Worm (Caenorhabditis elegans) whole organism, L1 larva: ENCODE results near the gene C54C6.5.

ENCODE experiments used
- C04F5.9 ChIP-seq: sonication (generic microtip); optimal IDR thresholded peaks from 2 replicates; lab custom pipeline; 2016; ENCODE audit warnings: missing genetic modification characterization, missing compliant biosample characterization
- C16A3.4 ChIP-seq: fragments of 150-350 bp; optimal IDR thresholded peaks from 2 replicates; lab custom pipeline; 2014; ENCODE audit warnings: missing biosample characterization, missing genetic modification characterization
- aly-2 ChIP-seq: fragments of 150-350 bp; optimal IDR thresholded peaks from 2 replicates; lab custom pipeline; 2014; ENCODE audit warnings: missing biosample characterization, missing genetic modification characterization
- ceh-63 ChIP-seq: fragments of 200-800 bp; sonication (Bioruptor generic); optimal IDR thresholded peaks from 2 replicates; lab custom pipeline; 2018; ENCODE audit warnings: mild to moderate bottlenecking, missing genetic modification characterization, missing compliant biosample characterization
- ceh-8 ChIP-seq: fragments of 200-800 bp; sonication (Bioruptor generic); optimal IDR thresholded peaks from 2 replicates; lab custom pipeline; 2018; ENCODE audit warnings: mild to moderate bottlenecking, missing genetic modification characterization, moderate library complexity, missing compliant biosample characterization
- ceh-82 ChIP-seq, 3 experiments: fragments of 150-350 bp in 1 of 3; sonication (generic microtip) in 2 of 3; optimal IDR thresholded peaks; 2 replicates each; lab custom pipeline; 2014 to 2017; ENCODE audit warnings: missing biosample characterization in 3 of 3, missing genetic modification characterization in 3 of 3
- dsc-1 ChIP-seq: sonication (generic microtip); optimal IDR thresholded peaks from 2 replicates; lab custom pipeline; 2016; ENCODE audit warnings: mild to moderate bottlenecking, missing genetic modification characterization, missing compliant biosample characterization
- efl-1 ChIP-seq, 4 experiments: fragments of 150-350 bp; optimal IDR thresholded peaks in 3 of 4; peaks in 1 of 4; 1 replicate in 1 of 4; 2 replicates in 3 of 4; lab custom pipeline; 2014; ENCODE audit warnings: missing biosample characterization in 2 of 4, missing genetic modification characterization in 2 of 4, missing genetic modification reagents in 2 of 4
- egl-13 ChIP-seq: sonication (generic microtip); optimal IDR thresholded peaks from 2 replicates; lab custom pipeline; 2016; ENCODE audit warnings: missing genotype, missing genetic modification reagents, missing genetic modification characterization, missing compliant biosample characterization
- fkh-8 ChIP-seq: sonication (generic microtip); optimal IDR thresholded peaks from 2 replicates; lab custom pipeline; 2016; ENCODE audit warnings: mild to moderate bottlenecking, missing genetic modification characterization, missing compliant biosample characterization
- hlh-17 ChIP-seq: fragments of 200-800 bp; sonication (Bioruptor generic); optimal IDR thresholded peaks from 2 replicates; lab custom pipeline; 2018; ENCODE audit warnings: missing genetic modification characterization, mild to moderate bottlenecking, missing compliant biosample characterization, moderate library complexity, borderline replicate concordance
- hpl-2 ChIP-seq: fragments of 150-350 bp; optimal IDR thresholded peaks from 2 replicates; lab custom pipeline; 2014; ENCODE audit warnings: missing biosample characterization, missing genetic modification reagents, missing genetic modification characterization
- lin-14 ChIP-seq: fragments of 200-800 bp; sonication (Bioruptor generic); optimal IDR thresholded peaks from 2 replicates; lab custom pipeline; 2018; ENCODE audit warnings: mild to moderate bottlenecking, missing genetic modification characterization, moderate library complexity, missing compliant biosample characterization
- lin-35 ChIP-seq, 2 experiments: fragments of 150-350 bp; optimal IDR thresholded peaks; 2 replicates each; lab custom pipeline; 2014; ENCODE audit warnings: missing biosample characterization in 2 of 2, missing genetic modification characterization in 2 of 2, missing genetic modification reagents in 2 of 2
- lin-39 ChIP-seq: fragments of 150-350 bp; optimal IDR thresholded peaks from 2 replicates; lab custom pipeline; 2014; ENCODE audit warnings: missing biosample characterization, missing genetic modification reagents, missing genetic modification characterization
- lsy-2 ChIP-seq, 2 experiments: fragments of 150-350 bp; optimal IDR thresholded peaks; 2 replicates each; lab custom pipeline; 2014; ENCODE audit warnings: missing biosample characterization in 2 of 2, missing genetic modification characterization in 2 of 2
- nhr-28 ChIP-seq: fragments of 150-350 bp; optimal IDR thresholded peaks from 2 replicates; lab custom pipeline; 2014; ENCODE audit warnings: missing biosample characterization, missing genetic modification characterization
- nhr-47 ChIP-seq: sonication (generic microtip); optimal IDR thresholded peaks from 2 replicates; lab custom pipeline; 2016; ENCODE audit warnings: mild to moderate bottlenecking, missing genetic modification characterization, moderate library complexity, missing compliant biosample characterization
- nhr-71 ChIP-seq: sonication (generic microtip); optimal IDR thresholded peaks from 2 replicates; lab custom pipeline; 2016; ENCODE audit warnings: mild to moderate bottlenecking, missing genetic modification characterization, moderate library complexity, missing compliant biosample characterization
- nhr-77 ChIP-seq: fragments of 150-350 bp; optimal IDR thresholded peaks from 2 replicates; lab custom pipeline; 2014; ENCODE audit warnings: missing biosample characterization, missing genetic modification characterization
- nhr-84 ChIP-seq: sonication (generic microtip); optimal IDR thresholded peaks from 2 replicates; lab custom pipeline; 2017; ENCODE audit warnings: missing biosample characterization, missing genetic modification characterization
- nhr-85 ChIP-seq: sonication (generic microtip); peaks from one replicate; lab custom pipeline; 2016; ENCODE audit warnings: missing genetic modification characterization, inconsistent platforms, missing compliant biosample characterization
- pax-3 ChIP-seq: fragments of 200-800 bp; sonication (Bioruptor generic); optimal IDR thresholded peaks from 2 replicates; lab custom pipeline; 2018; ENCODE audit warnings: mild to moderate bottlenecking, missing genetic modification characterization, moderate library complexity, missing compliant biosample characterization
- rnt-1 ChIP-seq: sonication (generic microtip); optimal IDR thresholded peaks from 2 replicates; lab custom pipeline; 2016; ENCODE audit warnings: mild to moderate bottlenecking, missing genetic modification characterization, moderate library complexity, missing compliant biosample characterization
- skn-1 ChIP-seq: fragments of 150-350 bp; optimal IDR thresholded peaks from 2 replicates; lab custom pipeline; 2014; ENCODE audit warnings: missing biosample characterization, missing genetic modification characterization
- snu-23 ChIP-seq: sonication (generic microtip); optimal IDR thresholded peaks from 2 replicates; lab custom pipeline; 2016; ENCODE audit warnings: missing genetic modification characterization, missing compliant biosample characterization
- sptf-1 ChIP-seq: fragments of 150-350 bp; optimal IDR thresholded peaks from 2 replicates; lab custom pipeline; 2014; ENCODE audit warnings: missing biosample characterization, missing genetic modification characterization
- tbx-2 ChIP-seq: sonication (generic microtip); optimal IDR thresholded peaks from 2 replicates; lab custom pipeline; 2016; ENCODE audit warnings: missing genetic modification characterization, missing compliant biosample characterization
- unc-130 ChIP-seq: fragments of 150-350 bp; optimal IDR thresholded peaks from 2 replicates; lab custom pipeline; 2017; ENCODE audit warnings: missing biosample characterization, missing genetic modification characterization, inconsistent platforms
- unc-30 ChIP-seq: sonication (generic microtip); optimal IDR thresholded peaks from 2 replicates; lab custom pipeline; 2017; ENCODE audit warnings: missing biosample characterization, missing genetic modification characterization
- unc-86 ChIP-seq: sonication (generic microtip); optimal IDR thresholded peaks from 2 replicates; lab custom pipeline; 2016; ENCODE audit warnings: missing genetic modification characterization, missing compliant biosample characterization
- unc-98 ChIP-seq: fragments of 200-800 bp; sonication (Bioruptor generic); IDR thresholded peaks from 2 replicates; pipeline ENCODE4 v1.3.6; 2022; ENCODE audit warnings: missing genetic modification characterization, missing compliant biosample characterization

The C54C6.5 gene

DNA sequence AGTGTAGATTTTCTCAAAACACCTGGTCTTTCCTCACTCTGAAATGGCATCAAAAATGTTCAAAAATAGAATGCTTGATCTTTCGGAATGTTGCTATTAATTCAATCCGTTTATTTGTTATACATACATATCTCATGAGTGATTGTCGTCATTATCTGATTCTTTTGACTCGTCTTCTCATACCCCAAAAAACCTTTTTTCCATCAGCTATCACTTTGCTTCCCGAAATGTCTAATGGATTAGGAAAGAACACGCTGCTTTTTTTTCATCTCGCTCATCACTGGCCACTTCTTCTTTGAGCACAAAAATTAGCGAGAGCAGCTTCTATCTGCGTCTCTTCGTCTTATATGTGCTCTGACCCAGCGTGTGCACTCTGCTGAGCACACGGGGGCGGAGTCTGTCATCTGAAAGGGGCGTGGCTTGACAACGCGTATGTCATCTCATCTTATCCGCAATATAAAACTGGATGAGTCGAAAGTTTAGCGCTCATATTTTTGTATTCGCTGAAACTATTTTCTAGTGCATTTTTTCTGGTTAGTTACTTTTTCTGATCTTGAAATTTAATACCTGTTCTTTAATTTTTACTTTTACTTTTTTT, 15.2 kb upstream of the C54C6.5 start:
- TF ChIP-seq C16A3.4 (tag; lab: Kevin White, UChicago) = no peak
- TF ChIP-seq nhr-77 (tag; lab: Kevin White, UChicago) = no peak
- peak; percentile 12 for TF ChIP-seq nhr-47 (tag; lab: Kevin White, UChicago)
- TF ChIP-seq skn-1 (tag; lab: Kevin White, UChicago) = no peak
- no peak for TF ChIP-seq nhr-28 (tag; lab: Kevin White, UChicago)
- peak; percentile 5 for TF ChIP-seq lin-14 (GFP tag; lab: Kevin White, UChicago)
- no peak for TF ChIP-seq unc-98 (GFP tag; lab: Robert Waterston, UW)
- TF ChIP-seq nhr-84 (tag; lab: Kevin White, UChicago) = no peak
- peak; percentile 32 for TF ChIP-seq egl-13 (tag; lab: Kevin White, UChicago)
- no peak for TF ChIP-seq hpl-2 (GFP tag; lab: Kevin White, UChicago)
- TF ChIP-seq snu-23 = no peak
- TF ChIP-seq pax-3 (tag; lab: Kevin White, UChicago) = peak; percentile 97
- peak; percentile 42 for TF ChIP-seq dsc-1 (tag; lab: Kevin White, UChicago)
- TF ChIP-seq, all 84 proteins: peak for 5

DNA sequence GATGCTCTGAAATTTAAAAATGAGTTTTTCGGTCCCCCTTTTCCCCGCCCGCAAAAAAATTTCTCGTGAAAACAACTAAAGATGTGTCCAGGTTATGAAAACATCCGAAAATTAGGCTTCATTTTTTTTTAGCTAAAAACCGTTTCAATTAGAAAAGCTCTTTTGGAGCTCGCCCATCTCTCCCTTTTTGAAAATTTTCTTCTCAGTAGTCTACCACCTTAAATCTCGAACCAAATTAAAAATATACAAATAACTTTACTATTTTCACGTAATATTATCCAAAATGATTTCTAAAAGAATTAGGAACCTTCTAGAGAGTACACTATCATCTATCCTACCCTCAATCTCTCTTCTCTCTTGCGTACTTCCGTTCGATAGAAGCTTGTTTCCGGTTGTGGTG, 12.6 kb upstream of the C54C6.5 start:
- no peak for TF ChIP-seq nhr-85 (tag; lab: Kevin White, UChicago)
- peak; percentile 6 for TF ChIP-seq sptf-1 (tag; lab: Kevin White, UChicago)
- TF ChIP-seq, all 84 proteins: peak for 1

DNA sequence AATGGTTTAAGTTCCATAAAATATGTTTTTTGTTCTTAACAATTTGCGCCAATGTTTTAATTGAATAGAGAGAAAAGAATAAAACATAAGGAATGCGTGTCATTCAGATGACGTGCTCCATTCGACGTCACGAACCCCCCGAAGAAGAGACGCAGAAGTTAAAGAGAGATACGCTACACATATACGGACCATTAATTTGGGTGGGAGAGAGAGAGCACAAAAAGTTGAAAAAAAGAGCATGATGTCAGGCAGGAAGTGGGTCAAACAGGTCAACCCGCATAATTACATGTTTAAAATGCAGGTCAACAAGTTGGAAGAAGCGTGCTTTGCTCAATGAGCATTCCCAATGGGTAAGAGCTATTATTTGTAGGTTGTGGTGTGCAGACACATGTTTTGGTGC, 10.6 kb upstream of the C54C6.5 start:
- peak; percentile 36 for TF ChIP-seq tbx-2
- TF ChIP-seq fkh-8 (tag; lab: Kevin White, UChicago) = peak; percentile 19
- no peak for TF ChIP-seq unc-30 (tag; lab: Kevin White, UChicago)
- TF ChIP-seq ceh-63 = peak; percentile 64
- TF ChIP-seq rnt-1 (tag; lab: Kevin White, UChicago) = no peak
- TF ChIP-seq ceh-82 (tag; optimal IDR thresholded peaks at IDR 0.05; lab: Kevin White, UChicago) = no peak
- TF ChIP-seq nhr-71 = peak; percentile 69
- peak; percentile 61 for TF ChIP-seq unc-86
- peak; percentile 22 for TF ChIP-seq ceh-8 (GFP tag; lab: Kevin White, UChicago)
- peak in 1 of 2 experiments; percentile 20 for TF ChIP-seq efl-1 (optimal IDR thresholded peaks at IDR 0.05; lab: Kevin White, UChicago)
- TF ChIP-seq efl-1 (GFP tag; optimal IDR thresholded peaks at IDR 0.05 in 1 of 2; lab: Kevin White, UChicago) = no peak
- no peak for TF ChIP-seq nhr-28 (tag; lab: Kevin White, UChicago)
- TF ChIP-seq nhr-47 (tag; lab: Kevin White, UChicago) = peak; percentile 21
- TF ChIP-seq lin-14 (GFP tag; lab: Kevin White, UChicago) = peak; percentile 83
- TF ChIP-seq lsy-2 (tag; optimal IDR thresholded peaks at IDR 0.05; lab: Kevin White, UChicago) = peak in 1 of 2 experiments; percentile 42
- no peak for TF ChIP-seq lin-39 (tag; lab: Kevin White, UChicago)
- TF ChIP-seq, all 84 proteins: peak for 10

DNA sequence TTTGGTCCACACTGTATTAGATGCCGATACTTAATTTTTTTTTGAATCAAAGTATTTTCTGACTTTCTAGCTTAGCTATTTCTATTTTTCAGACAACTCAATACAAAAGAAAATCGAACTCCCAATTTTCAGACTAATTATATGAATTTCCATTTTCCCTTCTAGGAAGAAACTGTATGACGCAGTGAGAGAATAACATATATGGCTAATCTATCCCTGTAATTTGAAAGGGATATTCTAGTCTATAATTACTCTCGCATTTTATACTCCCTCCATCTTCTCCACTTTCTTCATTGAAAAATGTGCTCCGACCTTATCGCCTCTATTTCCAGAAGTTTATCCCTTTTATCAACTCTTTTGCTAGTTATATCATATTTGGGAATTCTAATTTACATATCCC, 3.7 kb upstream of the C54C6.5 start, which contains the start of gene C54C6.4:
Gene C54C6.4 (plus strand): TSS at position 301 of the 400 bp plus-strand sequence.
- TF ChIP-seq aly-2 (tag; lab: Kevin White, UChicago) (no peak), efl-1 (optimal IDR thresholded peaks at IDR 0.05; lab: Kevin White, UChicago) (no peak), efl-1 (GFP tag; optimal IDR thresholded peaks at IDR 0.05 in 1 of 2; lab: Kevin White, UChicago) (peak in 1 of 2 experiments; percentile 16)

DNA sequence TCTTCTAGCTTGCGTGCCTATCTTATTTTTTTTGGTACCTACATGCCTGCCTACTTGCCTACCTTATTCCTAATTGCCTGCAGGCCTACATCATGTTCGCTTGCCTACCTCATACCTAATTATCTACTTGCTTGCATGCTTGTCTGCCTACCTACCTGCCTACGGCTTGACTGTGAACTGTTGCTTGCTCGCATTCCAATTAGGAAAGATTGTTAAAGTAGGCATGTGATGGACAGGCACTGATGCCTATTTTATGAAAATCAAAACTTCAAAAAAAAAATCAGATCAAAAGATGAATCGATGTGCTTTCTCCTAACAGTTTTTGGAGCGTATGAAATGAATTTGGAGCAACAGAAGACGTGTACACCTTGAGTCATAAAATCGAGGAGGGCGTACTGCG, 714 bp upstream of the C54C6.5 start:
- TF ChIP-seq C04F5.9 (no peak), efl-1 (optimal IDR thresholded peaks at IDR 0.05; lab: Kevin White, UChicago) (no peak), efl-1 (GFP tag; optimal IDR thresholded peaks at IDR 0.05 in 1 of 2; lab: Kevin White, UChicago) (peak in 1 of 2 experiments; percentile 69), hlh-17 (GFP tag; lab: Kevin White, UChicago) (no peak)
- TF ChIP-seq, all 84 proteins: peak for 1

DNA sequence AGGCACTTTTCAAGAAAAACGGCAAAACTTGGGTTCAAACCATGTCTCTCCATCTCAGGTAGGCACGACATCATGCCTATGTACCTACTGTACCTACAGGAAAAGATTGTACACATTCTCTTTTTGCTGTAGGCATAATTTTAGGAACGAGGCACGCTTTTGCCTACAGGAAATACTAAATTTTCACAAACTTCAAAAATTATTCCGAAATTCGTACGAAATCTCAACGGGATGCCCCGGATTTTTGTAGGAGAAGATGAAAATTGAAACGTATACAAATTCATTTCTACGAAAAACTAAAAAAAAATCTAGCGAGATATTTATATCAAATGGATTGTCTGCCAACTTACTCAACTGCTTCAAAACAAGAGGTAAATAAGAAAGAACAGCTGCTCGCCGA, 1.6 kb downstream of the C54C6.5 start, which contains the start of gene C54C6.11:
Gene C54C6.11 (plus strand): TSS at position 301 of the 400 bp plus-strand sequence.
- TF ChIP-seq lin-35 (GFP tag; optimal IDR thresholded peaks at IDR 0.05; lab: Kevin White, UChicago) (no peak), unc-130 (tag; lab: Kevin White, UChicago) (no peak)
